Worm (Caenorhabditis elegans) whole organism, late embryonic: ENCODE data around the gene vha-7.
A peak's percentile ranks its signal among the peaks of the same experiment; 100 is the strongest.
"Not testable (repeated sequence)": the region's sequence is repeated elsewhere in the genome, so short reads cannot be mapped to it uniquely, and the experiment has no call there.

Experiments used
- ceh-14 ChIP-seq: sonication (generic microtip); optimal IDR thresholded peaks from 2 replicates; lab custom pipeline; 2016; ENCODE audit warnings: missing genotype, missing genetic modification characterization, missing compliant biosample characterization
- ceh-45 ChIP-seq: fragments of 200-800 bp; sonication (Bioruptor generic); IDR thresholded peaks from 2 replicates; pipeline ENCODE4 v1.3.6; 2022; ENCODE audit warnings: missing genetic modification reagents, missing genetic modification characterization, missing compliant biosample characterization
- dve-1 ChIP-seq: sonication (generic microtip); optimal IDR thresholded peaks from 2 replicates; lab custom pipeline; 2017; ENCODE audit warnings: antibody characterized with exemption, mild to moderate bottlenecking, missing genetic modification characterization, missing compliant biosample characterization
- hlh-30 ChIP-seq: sonication (generic microtip); optimal IDR thresholded peaks from 2 replicates; lab custom pipeline; 2017; ENCODE audit warnings: antibody characterized with exemption, missing genetic modification characterization, missing compliant biosample characterization; ENCODE audit not compliant: insufficient read depth
- rnt-1 ChIP-seq: sonication (generic microtip); optimal IDR thresholded peaks from 2 replicates; lab custom pipeline; 2016; ENCODE audit warnings: missing genetic modification characterization, missing compliant biosample characterization

DNA sequence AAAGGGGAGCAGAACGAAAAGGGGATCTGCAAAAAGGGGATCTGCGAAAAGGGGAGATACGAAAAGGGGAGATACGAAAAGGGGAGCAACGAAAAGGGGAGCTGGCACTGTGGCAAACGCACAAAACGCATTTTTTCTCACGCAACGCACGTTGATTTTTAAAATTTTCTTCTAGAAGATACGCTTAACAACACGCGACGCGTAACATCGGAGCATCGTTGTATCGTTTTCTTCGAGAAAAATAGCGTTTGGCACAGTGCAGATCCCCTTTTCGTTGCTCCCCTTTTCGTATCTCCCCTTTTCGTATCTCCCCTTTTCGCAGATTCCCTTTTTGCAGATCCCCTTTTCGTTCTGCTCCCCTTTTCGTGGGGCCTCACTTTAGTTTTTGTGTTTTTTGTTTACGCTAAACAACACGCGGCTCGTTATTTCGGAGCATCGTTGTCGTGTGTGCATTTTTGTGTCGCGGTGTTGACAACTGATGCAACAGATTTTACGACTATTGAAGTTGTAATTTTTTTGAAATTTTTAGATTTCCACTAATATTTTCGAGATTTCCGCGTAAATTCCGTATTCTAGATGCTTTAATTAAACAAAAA, 18.7 kb upstream of the vha-7 start:
- not testable (repeated sequence) for TF ChIP-seq hlh-30 (tag; lab: Kevin White, UChicago); ceh-45 (GFP tag; lab: Robert Waterston, UW); dve-1 (tag; lab: Kevin White, UChicago)
- TF ChIP-seq rnt-1 (tag; lab: Kevin White, UChicago) (peak; percentile 21), ceh-14 (peak; percentile 35)
